Worm (Caenorhabditis elegans): ENCODE measurements around the gene F32E10.9.

Gene F32E10.9

ce11 chrIV:7611396-7611795 lies 47.6 kb upstream of the F32E10.9 start (continued):
- no peak for TF ChIP-seq ama-1 (optimal IDR thresholded peaks at IDR 0.05)
- TF ChIP-seq ztf-4 (tag; optimal IDR thresholded peaks at IDR 0.05), result no peak
- TF ChIP-seq C16A3.4 (tag; optimal IDR thresholded peaks at IDR 0.05), result no peak
- TF ChIP-seq snpc-4 (tag; optimal IDR thresholded peaks at IDR 0.05), result no peak
- no peak for TF ChIP-seq hlh-17 (GFP tag; optimal IDR thresholded peaks at IDR 0.05; ENCODE audit: borderline replicate concordance)
- TF ChIP-seq elt-3 (tag; optimal IDR thresholded peaks at IDR 0.05), result no peak
- no peak for TF ChIP-seq isw-1 (GFP tag; IDR thresholded peaks at IDR 0.05)
- TF ChIP-seq lin-35 (GFP tag; optimal IDR thresholded peaks at IDR 0.05), result no peak
- no peak for TF ChIP-seq ceh-63 (GFP tag; optimal IDR thresholded peaks at IDR 0.05)
- TF ChIP-seq lin-14 (GFP tag; optimal IDR thresholded peaks at IDR 0.05), result peak; percentile 60
- no peak for TF ChIP-seq lin-13 (GFP tag; optimal IDR thresholded peaks at IDR 0.05)
- TF ChIP-seq nhr-28 (tag; optimal IDR thresholded peaks at IDR 0.05), result no peak
- no peak for TF ChIP-seq vab-15 (tag; optimal IDR thresholded peaks at IDR 0.05)

- TF ChIP-seq elt-3 (tag; optimal IDR thresholded peaks at IDR 0.05) (no peak), elt-2 (tag; optimal IDR thresholded peaks at IDR 0.05) (no peak)
Measured at ce11 chrIV:7608111-7608510, 44.4 kb upstream of the F32E10.9 start.

- no peak for TF ChIP-seq aha-1 (tag; optimal IDR thresholded peaks at IDR 0.05)
- TF ChIP-seq C04F5.9 (tag; optimal IDR thresholded peaks at IDR 0.05), result no peak
- TF ChIP-seq aly-2 (tag; optimal IDR thresholded peaks at IDR 0.05), result no peak
- no peak for TF ChIP-seq ets-5 (GFP tag; IDR thresholded peaks at IDR 0.05)
- TF ChIP-seq zag-1 (tag; optimal IDR thresholded peaks at IDR 0.05), result no peak
- TF ChIP-seq nhr-77 (tag; optimal IDR thresholded peaks at IDR 0.05), result no peak
- TF ChIP-seq fkh-8 (tag; optimal IDR thresholded peaks at IDR 0.05), result no peak
- no peak for TF ChIP-seq mab-9 (GFP tag; IDR thresholded peaks at IDR 0.05)
- TF ChIP-seq lin-14 (GFP tag; optimal IDR thresholded peaks at IDR 0.05), result peak; percentile 4
Measured at ce11 chrIV:7605413-7605812, 41.7 kb upstream of the F32E10.9 start.

- TF ChIP-seq nhr-28 (tag; optimal IDR thresholded peaks at IDR 0.05), result no peak
- no peak for TF ChIP-seq fkh-4 (tag; optimal IDR thresholded peaks at IDR 0.05; ENCODE audit: borderline replicate concordance)
- no peak for TF ChIP-seq nhr-20 (tag; optimal IDR thresholded peaks at IDR 0.05)
- no peak for TF ChIP-seq fos-1 (tag; optimal IDR thresholded peaks at IDR 0.05)
- TF ChIP-seq lin-14 (GFP tag; optimal IDR thresholded peaks at IDR 0.05), result peak; percentile 33
- no peak for TF ChIP-seq skn-1 (tag; optimal IDR thresholded peaks at IDR 0.05)
- no peak for TF ChIP-seq elt-3 (tag; optimal IDR thresholded peaks at IDR 0.05)
Measured at ce11 chrIV:7588631-7589030, 24.9 kb upstream of the F32E10.9 start, which contains the start of gene cla-1. cla-1 (plus strand) TSS chrIV:7588931.

- TF ChIP-seq fkh-4 (tag; optimal IDR thresholded peaks at IDR 0.05; ENCODE audit: borderline replicate concordance) (no peak), nhr-71 (tag; optimal IDR thresholded peaks at IDR 0.05) (no peak), nhr-77 (tag; optimal IDR thresholded peaks at IDR 0.05) (no peak), fkh-10 (GFP tag; optimal IDR thresholded peaks at IDR 0.05) (peak; percentile 79), lin-14 (GFP tag; optimal IDR thresholded peaks at IDR 0.05) (peak; percentile 11)
Measured at ce11 chrIV:7586972-7587371, 23.2 kb upstream of the F32E10.9 start.

- TF ChIP-seq mab-9 (GFP tag; IDR thresholded peaks at IDR 0.05) (no peak), skn-1 (tag; optimal IDR thresholded peaks at IDR 0.05) (no peak), ztf-11 (tag; optimal IDR thresholded peaks at IDR 0.05) (no peak), fos-1 (tag; optimal IDR thresholded peaks at IDR 0.05) (no peak), ceh-82 (tag; optimal IDR thresholded peaks at IDR 0.05) (peak in 2 of 3 experiments; percentile 15 to 40), ets-5 (GFP tag; IDR thresholded peaks at IDR 0.05) (no peak), lin-14 (GFP tag; optimal IDR thresholded peaks at IDR 0.05) (peak; percentile 58), ceh-8 (GFP tag; optimal IDR thresholded peaks at IDR 0.05) (no peak), lsy-2 (tag; optimal IDR thresholded peaks at IDR 0.05) (no peak), egl-27 (tag; optimal IDR thresholded peaks at IDR 0.05) (no peak), alr-1 (tag; optimal IDR thresholded peaks at IDR 0.05; ENCODE audit: borderline replicate concordance) (no peak)
Measured at ce11 chrIV:7585273-7585882, 21.6 kb upstream of the F32E10.9 start.
